Fruit fly (Drosophila melanogaster) whole organism, embryonic: ENCODE results near the gene CG5687.

ENCODE experiments used
- BEAF-32 ChIP-seq: fragments of 200-800 bp; sonication (Bioruptor generic); optimal IDR thresholded peaks from 3 replicates; lab custom pipeline; 2017; ENCODE audit warnings: missing biosample characterization, missing genetic modification characterization, mild to moderate bottlenecking, moderate library complexity, missing genetic modification reagents
- CG10431 ChIP-seq: fragments of 200-800 bp; sonication (Bioruptor generic); optimal IDR thresholded peaks from 3 replicates; lab custom pipeline; 2018; ENCODE audit warnings: missing biosample characterization, mild to moderate bottlenecking, missing genetic modification characterization
- CG11456 ChIP-seq: fragments of 200-800 bp; sonication (Bioruptor generic); IDR thresholded peaks from 3 replicates; pipeline ENCODE4 v1.3.6; 2022; ENCODE audit warnings: missing biosample characterization, missing genetic modification characterization
- CG12769 ChIP-seq: fragments of 200-800 bp; sonication (Bioruptor generic); optimal IDR thresholded peaks from 2 replicates; lab custom pipeline; 2019; ENCODE audit warnings: missing biosample characterization, mild to moderate bottlenecking, missing genetic modification characterization, moderate library complexity
- CG16813 ChIP-seq: fragments of 200-800 bp; sonication (Bioruptor generic); IDR thresholded peaks from 3 replicates; pipeline ENCODE4 v1.3.6; 2022; ENCODE audit warnings: missing biosample characterization, missing genetic modification characterization; ENCODE audit not compliant: partially characterized antibody
- CG16863 ChIP-seq: fragments of 200-800 bp; sonication (Bioruptor generic); optimal IDR thresholded peaks from 3 replicates; lab custom pipeline; 2016; ENCODE audit warnings: missing biosample characterization, missing genetic modification characterization
- CG31365 ChIP-seq: fragments of 200-800 bp; sonication (Bioruptor generic); optimal IDR thresholded peaks from 2 replicates; lab custom pipeline; 2018; ENCODE audit warnings: missing biosample characterization, mild to moderate bottlenecking, missing genetic modification characterization
- CG34224 ChIP-seq: fragments of 200-800 bp; sonication (Bioruptor generic); IDR thresholded peaks from 3 replicates; pipeline ENCODE4 v1.3.6; 2022; ENCODE audit warnings: missing biosample characterization, missing genetic modification characterization; ENCODE audit not compliant: partially characterized antibody
- CG34376 ChIP-seq: fragments of 200-800 bp; sonication (Bioruptor generic); optimal IDR thresholded peaks from 2 replicates; lab custom pipeline; 2018; ENCODE audit warnings: missing biosample characterization, mild to moderate bottlenecking, missing genetic modification characterization
- CG7963 ChIP-seq: fragments of 200-800 bp; sonication (Bioruptor generic); IDR thresholded peaks from 3 replicates; pipeline ENCODE4 v1.3.6; 2022; ENCODE audit warnings: missing biosample characterization, missing genetic modification characterization; ENCODE audit not compliant: partially characterized antibody
- CG7987 ChIP-seq: fragments of 200-800 bp; sonication (Bioruptor generic); optimal IDR thresholded peaks from 2 replicates; lab custom pipeline; 2018; ENCODE audit warnings: missing biosample characterization, mild to moderate bottlenecking, missing genetic modification characterization, moderate library complexity
- Doc3 ChIP-seq: fragments of 200-800 bp; sonication (Bioruptor generic); IDR thresholded peaks from 3 replicates; pipeline ENCODE4 v1.3.6; 2022; ENCODE audit warnings: missing biosample characterization, missing genetic modification characterization; ENCODE audit not compliant: partially characterized antibody
- Drgx ChIP-seq: fragments of 200-800 bp; sonication (Bioruptor generic); IDR thresholded peaks from 2 replicates; pipeline ENCODE4 v1.3.6; 2022; ENCODE audit warnings: missing biosample characterization, missing genetic modification characterization
- E2f2 ChIP-seq: fragments of 200-800 bp; sonication (Bioruptor generic); IDR thresholded peaks from 2 replicates; pipeline ENCODE4 v1.3.6; 2022; ENCODE audit warnings: missing biosample characterization, missing genetic modification characterization
- GATAe ChIP-seq: fragments of 200-800 bp; sonication (Bioruptor generic); conservative IDR thresholded peaks from 2 replicates; pipeline ENCODE4 v1.3.6; 2022; ENCODE audit warnings: missing biosample characterization, missing genetic modification characterization
- Lhr ChIP-seq: fragments of 200-800 bp; sonication (Bioruptor generic); optimal IDR thresholded peaks from 3 replicates; lab custom pipeline; 2017; ENCODE audit warnings: mild to moderate bottlenecking, missing biosample characterization, missing genetic modification reagents, missing genetic modification characterization
- MBD-R2 ChIP-seq: fragments of 200-800 bp; sonication (Bioruptor generic); IDR thresholded peaks from 2 replicates; pipeline ENCODE4 v1.3.6; 2022; ENCODE audit warnings: missing biosample characterization, missing genetic modification characterization
- MESR4 ChIP-seq: fragments of 200-800 bp; sonication (Bioruptor generic); optimal IDR thresholded peaks from 2 replicates; lab custom pipeline; 2018; ENCODE audit warnings: missing biosample characterization, mild to moderate bottlenecking, missing genetic modification characterization, moderate library complexity
- Med ChIP-seq: fragments of 200-800 bp; sonication (Bioruptor generic); peaks from one replicate; lab custom pipeline; 2016; ENCODE audit warnings: missing biosample characterization, missing genetic modification characterization, mild to moderate bottlenecking, inconsistent platforms, moderate library complexity
- Myb ChIP-seq: fragments of 200-800 bp; sonication (Bioruptor generic); optimal IDR thresholded peaks from 2 replicates; lab custom pipeline; 2016; ENCODE audit warnings: missing biosample characterization, missing genetic modification characterization
- Sin3A ChIP-seq: fragments of >200 bp; optimal IDR thresholded peaks from 2 replicates; lab custom pipeline; 2018
- Usf ChIP-seq: fragments of 200-800 bp; sonication (Bioruptor generic); optimal IDR thresholded peaks from 2 replicates; lab custom pipeline; 2017; ENCODE audit warnings: missing genotype, missing biosample characterization, missing genetic modification characterization
- Vsx1 ChIP-seq: fragments of 200-800 bp; sonication (Bioruptor generic); optimal IDR thresholded peaks from 2 replicates; lab custom pipeline; 2017; ENCODE audit warnings: missing biosample characterization, mild to moderate bottlenecking, missing genetic modification characterization, missing genetic modification reagents
- ato ChIP-seq: fragments of 200-800 bp; sonication (Bioruptor generic); IDR thresholded peaks from 2 replicates; pipeline ENCODE4 v1.3.6; 2022; ENCODE audit warnings: missing biosample characterization, missing genetic modification characterization; ENCODE audit not compliant: partially characterized antibody
- chinmo ChIP-seq: fragments of 200-800 bp; sonication (Bioruptor generic); IDR thresholded peaks from 4 replicates; pipeline ENCODE4 v1.3.6; 2022; ENCODE audit warnings: missing biosample characterization, missing genetic modification characterization; ENCODE audit not compliant: partially characterized antibody
- cwo ChIP-seq: fragments of 200-800 bp; sonication (Bioruptor generic); optimal IDR thresholded peaks from 3 replicates; lab custom pipeline; 2017; ENCODE audit warnings: missing biosample characterization, missing genetic modification characterization, mild to moderate bottlenecking, moderate library complexity, missing genetic modification reagents
- gce ChIP-seq: fragments of 200-800 bp; sonication (Bioruptor generic); IDR thresholded peaks from 3 replicates; pipeline ENCODE4 v1.3.6; 2022; ENCODE audit warnings: missing biosample characterization, missing genetic modification characterization
- gem ChIP-seq: fragments of 200-800 bp; sonication (Bioruptor generic); optimal IDR thresholded peaks from 2 replicates; lab custom pipeline; 2019; ENCODE audit warnings: missing biosample characterization, mild to moderate bottlenecking, missing genetic modification characterization, moderate library complexity
- hth ChIP-seq: fragments of >200 bp; optimal IDR thresholded peaks from 2 replicates; lab custom pipeline; 2017; ENCODE audit warnings: inconsistent platforms
- ind ChIP-seq: fragments of 200-800 bp; sonication (Bioruptor generic); optimal IDR thresholded peaks from 3 replicates; lab custom pipeline; 2016; ENCODE audit warnings: missing biosample characterization, missing genetic modification characterization
- inv ChIP-seq: fragments of 200-800 bp; sonication (Bioruptor generic); IDR thresholded peaks from 2 replicates; pipeline ENCODE4 v1.3.6; 2022; ENCODE audit warnings: missing biosample characterization, missing genetic modification characterization; ENCODE audit not compliant: partially characterized antibody
- jigr1 ChIP-seq: fragments of 200-800 bp; sonication (Bioruptor generic); IDR thresholded peaks from 3 replicates; pipeline ENCODE4 v1.3.6; 2022; ENCODE audit warnings: missing biosample characterization, missing genetic modification characterization
- lab ChIP-seq: fragments of 200-800 bp; sonication (Bioruptor generic); optimal IDR thresholded peaks from 3 replicates; lab custom pipeline; 2017; ENCODE audit warnings: missing biosample characterization, missing genetic modification characterization, mild to moderate bottlenecking, moderate library complexity, missing genetic modification reagents
- mld ChIP-seq: fragments of 200-800 bp; sonication (Bioruptor generic); IDR thresholded peaks from 3 replicates; pipeline ENCODE4 v1.3.6; 2022; ENCODE audit warnings: missing biosample characterization, missing genetic modification characterization; ENCODE audit not compliant: partially characterized antibody
- pfk ChIP-seq: fragments of 200-800 bp; sonication (Bioruptor generic); optimal IDR thresholded peaks from 2 replicates; lab custom pipeline; 2018; ENCODE audit warnings: missing biosample characterization, mild to moderate bottlenecking, missing genetic modification characterization, moderate library complexity
- pros ChIP-seq: fragments of 200-800 bp; sonication (Bioruptor generic); optimal IDR thresholded peaks from 3 replicates; lab custom pipeline; 2019; ENCODE audit warnings: missing biosample characterization, mild to moderate bottlenecking, missing genetic modification characterization, moderate library complexity
- sens ChIP-seq: fragments of 200-800 bp; sonication (Bioruptor generic); peaks from one replicate; lab custom pipeline; 2016; ENCODE audit warnings: missing biosample characterization, missing genetic modification characterization
- trh ChIP-seq: fragments of 200-800 bp; sonication (Bioruptor generic); optimal IDR thresholded peaks from 2 replicates; lab custom pipeline; 2016; ENCODE audit warnings: missing biosample characterization, missing genetic modification characterization
- vvl ChIP-seq: fragments of 200-800 bp; sonication (Bioruptor generic); IDR thresholded peaks from 2 replicates; pipeline ENCODE4 v1.3.6; 2022; ENCODE audit warnings: missing biosample characterization, missing genetic modification characterization

CG5687 gene

DNA sequence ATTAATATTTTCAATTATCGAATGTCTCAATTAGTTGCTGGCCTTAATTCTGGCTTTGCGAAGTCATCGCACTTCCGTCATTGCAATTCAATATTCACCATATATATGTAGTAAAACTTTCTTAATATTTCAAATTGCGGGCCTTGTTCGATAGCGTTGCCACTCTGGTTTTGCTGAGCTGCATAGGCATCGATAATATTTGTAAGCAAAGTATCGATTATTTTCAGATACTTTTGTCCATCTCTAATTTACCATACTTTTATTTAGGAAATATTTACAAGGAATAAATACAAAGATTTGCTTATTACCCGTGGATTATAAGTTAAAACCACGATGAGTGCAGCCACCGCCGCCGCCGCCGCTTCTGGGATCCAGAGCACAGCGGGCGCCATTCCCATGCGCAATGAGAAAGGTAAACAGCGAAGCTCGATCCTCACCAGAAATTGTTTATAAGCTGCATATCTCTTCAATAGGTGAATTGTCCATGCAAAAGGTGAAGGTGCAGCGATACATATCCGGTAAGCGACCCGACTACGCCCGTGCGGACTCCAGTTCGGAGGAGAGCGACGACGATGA is 2.0 kb upstream of the CG5687 start, which contains the start of gene Mfap1 (continued):
- TF ChIP-seq MESR4 (GFP tag; lab: Kevin White, UChicago) = peak; percentile 67
- TF ChIP-seq ato = 0 out of 2 replicates have a peak, but pooled peaks have one; percentile 15
- TF ChIP-seq Vsx1 (GFP tag; lab: Kevin White, UChicago) = no peak
- peak; percentile 84 for TF ChIP-seq BEAF-32
- no peak for TF ChIP-seq Lhr (GFP tag; lab: Kevin White, UChicago)
- peak; percentile 76 for TF ChIP-seq MBD-R2 (GFP tag; lab: Robert Waterston, UW)
- peak; percentile 66 for TF ChIP-seq Doc3 (GFP tag; lab: Robert Waterston, UW)
- TF ChIP-seq E2f2 (GFP tag; lab: Robert Waterston, UW) = peak; percentile 98
- peak; percentile 13 for TF ChIP-seq lab (GFP tag; lab: Kevin White, UChicago)
- peak; percentile 73 for TF ChIP-seq CG16813 (GFP tag; lab: Robert Waterston, UW)
- peak; percentile 11 for TF ChIP-seq Sin3A (lab: Kevin White, UChicago)
- no peak for TF ChIP-seq GATAe
- peak; percentile 66; the same call in 1 of the 2 replicates for TF ChIP-seq inv (GFP tag; lab: Robert Waterston, UW)

DNA sequence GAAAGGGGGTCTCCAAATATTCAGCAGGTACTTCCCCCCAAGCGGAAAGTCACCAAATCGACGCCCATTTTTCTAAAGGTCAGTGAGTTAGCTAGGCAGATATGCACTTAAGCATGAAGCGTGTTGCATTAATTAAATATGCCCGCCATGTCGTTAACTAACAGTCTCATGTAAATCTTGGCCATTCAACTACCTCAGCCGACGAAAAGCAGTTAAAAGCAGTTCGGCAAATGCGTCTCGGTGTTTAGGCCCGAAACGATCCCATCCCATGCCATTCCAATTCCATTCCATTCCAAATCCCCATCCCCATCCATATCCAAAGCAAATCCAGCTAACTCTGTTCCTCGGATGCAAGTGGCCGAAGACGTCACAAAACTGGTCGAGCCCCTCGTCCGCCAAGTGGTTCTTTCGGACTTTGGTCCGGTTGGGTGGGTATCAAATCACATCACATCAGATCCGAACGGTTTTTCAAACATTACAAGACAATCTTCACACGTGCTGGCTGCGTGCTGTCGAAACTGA is 1.1 kb upstream of the CG5687 start:
- TF ChIP-seq GATAe (no peak), pros (GFP tag; lab: Kevin White, UChicago) (peak; percentile 49), vvl (GFP tag; lab: Robert Waterston, UW) (peak; percentile 50; the same call in 1 of the 2 replicates), Myb (GFP tag; lab: Kevin White, UChicago) (no peak), CG31365 (peak; percentile 29), CG10431 (GFP tag; lab: Kevin White, UChicago) (peak; percentile 72), trh (no peak), hth (lab: Kevin White, UChicago) (no peak), gem (tag; lab: Kevin White, UChicago) (peak; percentile 68), CG34224 (no peak), chinmo (GFP tag; lab: Robert Waterston, UW) (0 out of 4 replicates have a peak, but pooled peaks have one; percentile 60), cwo (GFP tag; lab: Kevin White, UChicago) (peak; percentile 10), jigr1 (GFP tag; lab: Robert Waterston, UW) (no peak), CG7987 (GFP tag; lab: Kevin White, UChicago) (peak; percentile 67), pfk (GFP tag; lab: Kevin White, UChicago) (peak; percentile 90), CG34376 (GFP tag; lab: Kevin White, UChicago) (no peak), CG11456 (GFP tag; lab: Robert Waterston, UW) (no peak), ind (no peak), Usf (GFP tag; lab: Kevin White, UChicago) (no peak), CG16863 (no peak), CG7963 (no peak), CG12769 (tag; lab: Kevin White, UChicago) (no peak), mld (GFP tag; lab: Robert Waterston, UW) (no peak)

DNA sequence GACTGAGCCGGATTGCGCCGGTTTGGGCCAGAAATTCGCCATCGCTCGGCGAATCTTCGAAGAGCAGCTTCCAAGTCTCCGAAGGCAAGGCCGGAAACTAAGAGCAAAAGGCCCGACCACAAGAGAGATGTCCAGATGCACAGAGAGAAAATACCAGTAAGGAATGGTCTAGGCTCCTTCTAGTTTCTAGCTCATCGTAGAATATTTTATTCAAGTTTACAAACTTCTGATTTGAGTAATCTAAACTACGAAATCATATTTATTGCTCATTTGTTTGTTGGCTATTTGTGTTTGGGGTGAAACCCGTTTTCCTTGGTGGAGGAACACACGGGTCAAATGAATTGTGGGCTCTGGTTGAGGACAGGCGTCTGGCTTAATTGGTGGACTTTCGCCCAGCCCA is 1.4 kb downstream of the CG5687 start:
- 0 out of 2 replicates have a peak, but pooled peaks have one; percentile 32 for TF ChIP-seq Drgx (GFP tag; lab: Robert Waterston, UW)
- no peak for TF ChIP-seq gce (GFP tag; lab: Robert Waterston, UW)
- TF ChIP-seq Med = peak; percentile 65
- peak; percentile 51 for TF ChIP-seq sens (GFP tag; lab: Kevin White, UChicago)
